Fruit fly (Drosophila melanogaster): ENCODE results near the gene Rnf146.

Rnf146 gene

dm6 chr3L:19634788-19635448 is 7.7 kb downstream of the Rnf146 start (continued):
- TF ChIP-seq pdm3 (GFP tag; optimal IDR thresholded peaks at IDR 0.05) = peak; percentile 52
- TF ChIP-seq acj6 (GFP tag; optimal IDR thresholded peaks at IDR 0.05) = peak; percentile 62
- TF ChIP-seq Hr4 (GFP tag; optimal IDR thresholded peaks at IDR 0.05) = peak; percentile 33
- TF ChIP-seq CG10631 (GFP tag; optimal IDR thresholded peaks at IDR 0.05) = peak; percentile 84
- peak; percentile 80 for TF ChIP-seq dsx (GFP tag; optimal IDR thresholded peaks at IDR 0.05; ENCODE audit: poor library complexity, severe bottlenecking)
- TF ChIP-seq spab (GFP tag; optimal IDR thresholded peaks at IDR 0.05) = peak; percentile 80
- TF ChIP-seq fkh (GFP tag; optimal IDR thresholded peaks at IDR 0.05) = no peak
- TF ChIP-seq Hr39 (GFP tag; optimal IDR thresholded peaks at IDR 0.05) = no peak
- TF ChIP-seq Eip75B (GFP tag; optimal IDR thresholded peaks at IDR 0.05) = peak; percentile 69
- no peak for TF ChIP-seq Eip93F (GFP tag; optimal IDR thresholded peaks at IDR 0.05)
- peak; percentile 88 for TF ChIP-seq Lpt (GFP tag; optimal IDR thresholded peaks at IDR 0.05)
- TF ChIP-seq salr (GFP tag; optimal IDR thresholded peaks at IDR 0.05) = peak in 1 of 2 experiments; percentile 90
- TF ChIP-seq CG34406 (GFP tag; optimal IDR thresholded peaks at IDR 0.05) = peak; percentile 58
- TF ChIP-seq CG8319 (GFP tag; optimal IDR thresholded peaks at IDR 0.05) = peak; percentile 13
- TF ChIP-seq CG11294 (GFP tag; IDR thresholded peaks at IDR 0.05) = peak; percentile 59; the same call in 1 of the 2 replicates
- TF ChIP-seq vri (GFP tag; optimal IDR thresholded peaks at IDR 0.05) = no peak
- peak; percentile 9 for TF ChIP-seq lz (GFP tag; optimal IDR thresholded peaks at IDR 0.05)
- peak; percentile 54 for TF ChIP-seq net (GFP tag; optimal IDR thresholded peaks at IDR 0.05)
- TF ChIP-seq ss (GFP tag; optimal IDR thresholded peaks at IDR 0.05) = peak; percentile 57 to 81
- TF ChIP-seq CG6854 (GFP tag; optimal IDR thresholded peaks at IDR 0.05) = no peak
- TF ChIP-seq CG8632 (GFP tag; optimal IDR thresholded peaks at IDR 0.05) = peak; percentile 72
- TF ChIP-seq Met (GFP tag; optimal IDR thresholded peaks at IDR 0.05) = peak; percentile 49
- peak; percentile 79 for TF ChIP-seq Gug (GFP tag; IDR thresholded peaks at IDR 0.05)
- TF ChIP-seq cyc (GFP tag; optimal IDR thresholded peaks at IDR 0.05) = peak; percentile 55
- peak; percentile 11 for TF ChIP-seq Sox102F (GFP tag; optimal IDR thresholded peaks at IDR 0.05)
- no peak for TF ChIP-seq Ets21C (GFP tag; optimal IDR thresholded peaks at IDR 0.05)
- TF ChIP-seq CG6808 (GFP tag; optimal IDR thresholded peaks at IDR 0.05) = peak; percentile 81
- peak; percentile 84 for TF ChIP-seq CG3919 (GFP tag; optimal IDR thresholded peaks at IDR 0.05)
- peak; percentile 10 for TF ChIP-seq Sox14 (GFP tag; optimal IDR thresholded peaks at IDR 0.05)
- peak; percentile 65 for TF ChIP-seq esn (GFP tag; optimal IDR thresholded peaks at IDR 0.05)
- no peak for TF ChIP-seq dac (GFP tag; optimal IDR thresholded peaks at IDR 0.05)
- peak; percentile 61 for TF ChIP-seq CG7368 (GFP tag; optimal IDR thresholded peaks at IDR 0.05)
- TF ChIP-seq topi (GFP tag; optimal IDR thresholded peaks at IDR 0.05) = peak; percentile 47
- peak; percentile 91 for TF ChIP-seq CG15336 (GFP tag; IDR thresholded peaks at IDR 0.05)
- no peak for TF ChIP-seq CG1621 (tag; optimal IDR thresholded peaks at IDR 0.05)
- TF ChIP-seq achi (GFP tag; optimal IDR thresholded peaks at IDR 0.05) = peak; percentile 69
- TF ChIP-seq CG32006 (GFP tag; optimal IDR thresholded peaks at IDR 0.05) = peak; percentile 73
- peak; percentile 54 for TF ChIP-seq CG4318 (GFP tag; optimal IDR thresholded peaks at IDR 0.05)

- TF ChIP-seq CG15336 (GFP tag; IDR thresholded peaks at IDR 0.05) (peak; percentile 78), CG32006 (GFP tag; optimal IDR thresholded peaks at IDR 0.05) (no peak), Lpt (GFP tag; optimal IDR thresholded peaks at IDR 0.05) (peak; percentile 51), cyc (GFP tag; optimal IDR thresholded peaks at IDR 0.05) (peak; percentile 64), CG6792 (GFP tag; optimal IDR thresholded peaks at IDR 0.05) (peak; percentile 41), svp (GFP tag) (peak; percentile 82), CG6276 (GFP tag; optimal IDR thresholded peaks at IDR 0.05) (peak; percentile 51), pdm3 (GFP tag; optimal IDR thresholded peaks at IDR 0.05) (peak; percentile 71), Hr39 (GFP tag; optimal IDR thresholded peaks at IDR 0.05) (peak; percentile 65), CG8319 (GFP tag; optimal IDR thresholded peaks at IDR 0.05) (peak; percentile 93), esn (GFP tag; optimal IDR thresholded peaks at IDR 0.05) (peak; percentile 73), CG8119 (GFP tag; IDR thresholded peaks at IDR 0.05) (peak; percentile 70), CG7368 (GFP tag; optimal IDR thresholded peaks at IDR 0.05) (peak; percentile 40), Sox102F (GFP tag; optimal IDR thresholded peaks at IDR 0.05) (peak; percentile 52), CG31627 (GFP tag; optimal IDR thresholded peaks at IDR 0.05) (peak; percentile 69), CG1621 (tag; optimal IDR thresholded peaks at IDR 0.05) (peak; percentile 14), OdsH (GFP tag; optimal IDR thresholded peaks at IDR 0.05) (peak; percentile 70), CG34406 (GFP tag; optimal IDR thresholded peaks at IDR 0.05) (peak; percentile 53), Gug (GFP tag; IDR thresholded peaks at IDR 0.05) (peak; percentile 52; the same call in 1 of the 2 replicates), Hr4 (GFP tag; optimal IDR thresholded peaks at IDR 0.05) (peak; percentile 85), achi (GFP tag; optimal IDR thresholded peaks at IDR 0.05) (peak; percentile 59), Ets21C (GFP tag; optimal IDR thresholded peaks at IDR 0.05) (no peak), CG3919 (GFP tag; optimal IDR thresholded peaks at IDR 0.05) (peak; percentile 57), CG6808 (GFP tag; optimal IDR thresholded peaks at IDR 0.05) (no peak), lz (GFP tag; optimal IDR thresholded peaks at IDR 0.05) (peak; percentile 49), Sox15 (GFP tag; optimal IDR thresholded peaks at IDR 0.05) (peak; percentile 39)
Observed at dm6 chr3L:19632766-19633632, 9.6 kb downstream of the Rnf146 start.
